Fruit fly (Drosophila melanogaster): ENCODE results near the gene Snmp1.

Snmp1 gene

DNA sequence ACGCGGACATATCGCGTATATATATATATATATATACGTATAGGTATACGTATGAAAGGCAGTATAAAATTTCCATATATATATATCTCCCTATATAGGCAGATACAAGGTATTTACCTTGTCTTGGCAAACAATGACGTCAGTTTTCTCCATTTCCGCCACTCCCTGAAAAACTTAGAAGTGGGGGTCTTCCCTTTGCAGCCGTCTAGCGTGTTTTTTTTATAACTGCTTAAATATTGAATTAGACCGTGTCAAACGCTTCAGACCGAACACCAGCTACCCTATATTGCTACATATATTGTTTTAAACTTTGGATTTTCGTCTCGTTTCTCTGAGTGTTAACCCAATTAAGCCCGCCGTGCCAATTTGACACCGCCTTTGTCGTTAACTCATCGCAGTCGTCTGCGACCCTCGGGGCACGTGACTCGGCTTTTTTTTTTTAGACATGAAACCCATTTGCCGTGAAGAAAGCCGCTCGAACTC is 8.7 kb upstream of the Snmp1 start (continued):
- TF ChIP-seq Elba2 (GFP tag; optimal IDR thresholded peaks at IDR 0.05) (no peak), CG3281 (GFP tag; optimal IDR thresholded peaks at IDR 0.05) (peak; percentile 49), CG10366 (GFP tag; IDR thresholded peaks at IDR 0.05) (no peak; the same call in 1 of the 2 replicates), so (GFP tag; IDR thresholded peaks at IDR 0.05) (no peak), sc (optimal IDR thresholded peaks at IDR 0.05) (no peak), sc (GFP tag; optimal IDR thresholded peaks at IDR 0.05) (no peak), Myb (GFP tag; optimal IDR thresholded peaks at IDR 0.05) (no peak), H2.0 (GFP tag; IDR thresholded peaks at IDR 0.05) (no peak), CG5245 (GFP tag; optimal IDR thresholded peaks at IDR 0.05) (no peak), CG6175 (GFP tag; IDR thresholded peaks at IDR 0.05) (no peak), az2 (GFP tag; optimal IDR thresholded peaks at IDR 0.05) (no peak), CG14050 (GFP tag; IDR thresholded peaks at IDR 0.05) (no peak), yki (optimal IDR thresholded peaks at IDR 0.05) (no peak), lmd (GFP tag; IDR thresholded peaks at IDR 0.05) (peak; percentile 37), usp (GFP tag; optimal IDR thresholded peaks at IDR 0.05) (no peak), wdn (GFP tag; IDR thresholded peaks at IDR 0.05) (0 out of 2 replicates have a peak, but pooled peaks have one; percentile 30), CG8359 (GFP tag; optimal IDR thresholded peaks at IDR 0.05; ENCODE audit: borderline replicate concordance) (no peak), tin (GFP tag; optimal IDR thresholded peaks at IDR 0.05) (no peak), fd3F (GFP tag; optimal IDR thresholded peaks at IDR 0.05) (no peak), sna (GFP tag; IDR thresholded peaks at IDR 0.05; ENCODE audit: partially characterized antibody) (no peak), h (optimal IDR thresholded peaks at IDR 0.05) (no peak), CG1602 (GFP tag; optimal IDR thresholded peaks at IDR 0.05) (no peak), CG12299 (tag; optimal IDR thresholded peaks at IDR 0.05) (no peak), Bteb2 (GFP tag; optimal IDR thresholded peaks at IDR 0.05) (no peak), Six4 (GFP tag; optimal IDR thresholded peaks at IDR 0.05) (no peak), tna (GFP tag; IDR thresholded peaks at IDR 0.05; ENCODE audit: partially characterized antibody) (no peak), tio (GFP tag; optimal IDR thresholded peaks at IDR 0.05) (no peak), Asciz (GFP tag; optimal IDR thresholded peaks at IDR 0.05) (peak; percentile 52), CG17568 (GFP tag; optimal IDR thresholded peaks at IDR 0.05) (peak; percentile 34), CG2120 (GFP tag; optimal IDR thresholded peaks at IDR 0.05) (peak; percentile 26), CG3163 (GFP tag; optimal IDR thresholded peaks at IDR 0.05) (no peak), da (GFP tag; optimal IDR thresholded peaks at IDR 0.05) (no peak), CG8281 (tag; optimal IDR thresholded peaks at IDR 0.05) (no peak), tgo (GFP tag; IDR thresholded peaks at IDR 0.05) (0 out of 3 replicates have a peak, but pooled peaks have one; percentile 32), Mad (GFP tag; optimal IDR thresholded peaks at IDR 0.05) (no peak), NfI (GFP tag; optimal IDR thresholded peaks at IDR 0.05) (no peak), wor (GFP tag; IDR thresholded peaks at IDR 0.05) (no peak), otp (GFP tag; IDR thresholded peaks at IDR 0.05) (no peak; the same call in 2 of the 3 replicates), CG15514 (GFP tag; optimal IDR thresholded peaks at IDR 0.05) (peak; percentile 11), gcm (GFP tag; optimal IDR thresholded peaks at IDR 0.05) (no peak), Deaf1 (tag; optimal IDR thresholded peaks at IDR 0.05) (no peak), ham (GFP tag; IDR thresholded peaks at IDR 0.05) (no peak), CG43689 (GFP tag; IDR thresholded peaks at IDR 0.05) (no peak), C15 (GFP tag; IDR thresholded peaks at IDR 0.05) (no peak), CG2889 (GFP tag; IDR thresholded peaks at IDR 0.05) (no peak), CG8765 (GFP tag; IDR thresholded peaks at IDR 0.05) (no peak), Abd-B (GFP tag; optimal IDR thresholded peaks at IDR 0.05) (no peak), CG17186 (GFP tag; optimal IDR thresholded peaks at IDR 0.05) (no peak), gsb (GFP tag; IDR thresholded peaks at IDR 0.05) (no peak), amos (GFP tag; IDR thresholded peaks at IDR 0.05; ENCODE audit: partially characterized antibody) (no peak), Hr51 (GFP tag; optimal IDR thresholded peaks at IDR 0.05) (peak in 1 of 2 experiments; percentile 3), CG7556 (GFP tag; optimal IDR thresholded peaks at IDR 0.05) (no peak)
